Worm (Caenorhabditis elegans) whole organism, L1 larva: ENCODE results near the gene copz-1.

Experiments
- lin-39 ChIP-seq: fragments of 150-350 bp; optimal IDR thresholded peaks from 2 replicates; lab custom pipeline; 2014; ENCODE audit warnings: missing biosample characterization, missing genetic modification reagents, missing genetic modification characterization
- nhr-237 ChIP-seq: fragments of 150-350 bp; optimal IDR thresholded peaks from 2 replicates; lab custom pipeline; 2014; ENCODE audit warnings: missing biosample characterization, missing genetic modification characterization
- sox-4 ChIP-seq: sonication (generic microtip); optimal IDR thresholded peaks from 2 replicates; lab custom pipeline; 2016; ENCODE audit warnings: missing genetic modification characterization, missing compliant biosample characterization

DNA sequence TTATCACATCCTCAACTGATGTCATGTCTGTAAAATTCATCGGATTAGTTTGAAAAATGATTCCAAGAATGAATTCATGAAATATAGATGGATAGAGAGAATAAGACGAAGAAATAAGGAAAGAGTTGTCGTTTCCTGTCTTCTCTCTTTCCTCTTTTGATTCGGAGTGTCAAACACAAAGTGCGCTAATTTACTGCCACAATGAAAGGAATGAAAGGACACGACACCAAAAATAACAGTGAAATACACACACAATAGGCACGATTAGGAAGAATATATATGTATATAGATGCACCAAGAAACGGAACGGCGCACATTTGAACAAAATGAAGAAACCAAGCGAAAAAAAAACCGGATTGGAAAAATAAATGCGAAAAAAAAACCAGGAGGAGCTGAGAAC is 43.6 kb upstream of the copz-1 start, which contains the start of gene VM106R.1:
- TF ChIP-seq nhr-237 (tag; lab: Kevin White, UChicago), result no peak
- no peak for TF ChIP-seq lin-39 (tag; lab: Kevin White, UChicago)
- no peak for TF ChIP-seq sox-4
